Fruit fly (Drosophila melanogaster) whole organism, embryonic: Measurements from ENCODE around the gene CG13884.

Experiments
- Atf6 ChIP-seq: fragments of 200-800 bp; sonication (Bioruptor generic); IDR thresholded peaks from 2 replicates; pipeline ENCODE4 v1.3.6; 2022; ENCODE audit warnings: missing biosample characterization, missing genetic modification characterization
- CG10366 ChIP-seq: fragments of 200-800 bp; sonication (Bioruptor generic); IDR thresholded peaks from 2 replicates; pipeline ENCODE4 v1.3.6; 2022; ENCODE audit warnings: missing biosample characterization, missing genetic modification characterization
- CG10462 ChIP-seq: fragments of 200-800 bp; sonication (Bioruptor generic); optimal IDR thresholded peaks from 2 replicates; lab custom pipeline; 2016; ENCODE audit warnings: missing biosample characterization, missing genetic modification characterization
- CG10959 ChIP-seq: fragments of 200-800 bp; sonication (Bioruptor generic); IDR thresholded peaks from 2 replicates; pipeline ENCODE4 v1.3.6; 2022; ENCODE audit warnings: missing biosample characterization, missing genetic modification characterization
- CG11456 ChIP-seq: fragments of 200-800 bp; sonication (Bioruptor generic); IDR thresholded peaks from 3 replicates; pipeline ENCODE4 v1.3.6; 2022; ENCODE audit warnings: missing biosample characterization, missing genetic modification characterization
- CG12104 ChIP-seq: fragments of 200-800 bp; sonication (Bioruptor generic); optimal IDR thresholded peaks from 3 replicates; lab custom pipeline; 2016; ENCODE audit warnings: missing biosample characterization, missing genetic modification characterization
- CG12299 ChIP-seq: fragments of 200-800 bp; sonication (Bioruptor generic); optimal IDR thresholded peaks from 2 replicates; lab custom pipeline; 2018; ENCODE audit warnings: missing biosample characterization, mild to moderate bottlenecking, missing genetic modification characterization
- CG1233 ChIP-seq: fragments of 200-800 bp; sonication (Bioruptor generic); optimal IDR thresholded peaks from 4 replicates; lab custom pipeline; 2018; ENCODE audit warnings: missing biosample characterization, mild to moderate bottlenecking, missing genetic modification characterization
- CG13296 ChIP-seq: fragments of 200-800 bp; sonication (Bioruptor generic); optimal IDR thresholded peaks from 3 replicates; lab custom pipeline; 2018; ENCODE audit warnings: missing biosample characterization, mild to moderate bottlenecking, missing genetic modification characterization
- CG16779 ChIP-seq: fragments of 200-800 bp; sonication (Bioruptor generic); IDR thresholded peaks from 2 replicates; pipeline ENCODE4 v1.3.6; 2022; ENCODE audit warnings: missing biosample characterization, missing genetic modification characterization
- CG16863 ChIP-seq: fragments of 200-800 bp; sonication (Bioruptor generic); optimal IDR thresholded peaks from 3 replicates; lab custom pipeline; 2016; ENCODE audit warnings: missing biosample characterization, missing genetic modification characterization
- CG17385 ChIP-seq: fragments of 200-800 bp; sonication (Bioruptor generic); optimal IDR thresholded peaks from 3 replicates; lab custom pipeline; 2018; ENCODE audit warnings: missing biosample characterization, mild to moderate bottlenecking, missing genetic modification characterization
- CG17802 ChIP-seq: fragments of 200-800 bp; sonication (Bioruptor generic); optimal IDR thresholded peaks from 2 replicates; lab custom pipeline; 2018; ENCODE audit warnings: missing biosample characterization, mild to moderate bottlenecking, missing genetic modification characterization, moderate library complexity
- CG17912 ChIP-seq: fragments of 200-800 bp; sonication (Bioruptor generic); optimal IDR thresholded peaks from 2 replicates; lab custom pipeline; 2018; ENCODE audit warnings: missing biosample characterization, mild to moderate bottlenecking, missing genetic modification characterization
- CG32532 ChIP-seq: fragments of 200-800 bp; sonication (Bioruptor generic); IDR thresholded peaks from 2 replicates; pipeline ENCODE4 v1.3.6; 2022; ENCODE audit warnings: missing biosample characterization, missing genetic modification characterization
- CG3407 ChIP-seq: fragments of 200-800 bp; sonication (Bioruptor generic); optimal IDR thresholded peaks from 2 replicates; lab custom pipeline; 2018; ENCODE audit warnings: missing biosample characterization, mild to moderate bottlenecking, missing genetic modification characterization
- CG34422 ChIP-seq: fragments of 200-800 bp; sonication (Bioruptor generic); IDR thresholded peaks from 3 replicates; pipeline ENCODE4 v1.3.6; 2022; ENCODE audit warnings: missing biosample characterization, missing genetic modification characterization
- CG4360 ChIP-seq: fragments of 200-800 bp; sonication (Bioruptor generic); IDR thresholded peaks from 2 replicates; pipeline ENCODE4 v1.3.6; 2022; ENCODE audit warnings: missing biosample characterization, missing genetic modification characterization
- CG6813 ChIP-seq: fragments of 200-800 bp; sonication (Bioruptor generic); optimal IDR thresholded peaks from 2 replicates; lab custom pipeline; 2017; ENCODE audit warnings: missing biosample characterization, missing genetic modification characterization, mild to moderate bottlenecking, moderate library complexity, missing genetic modification reagents
- CG8290 ChIP-seq, 3 experiments: fragments of 200-800 bp; sonication (Bioruptor generic); optimal IDR thresholded peaks; 2 replicates each; lab custom pipeline; 2016 to 2019; ENCODE audit warnings: missing biosample characterization in 3 of 3, missing genetic modification characterization in 3 of 3, mild to moderate bottlenecking in 2 of 3, moderate library complexity in 1 of 3
- CHES-1-like ChIP-seq: fragments of 200-800 bp; sonication (Bioruptor generic); optimal IDR thresholded peaks from 2 replicates; lab custom pipeline; 2016; ENCODE audit warnings: missing biosample characterization, missing genetic modification characterization
- Dfd ChIP-seq, 2 experiments: fragments of >200 bp; optimal IDR thresholded peaks; 2 replicates each; lab custom pipeline; 2017; ENCODE audit warnings: missing biosample characterization in 2 of 2, missing genetic modification characterization in 2 of 2
- Dip2 ChIP-seq: fragments of 200-800 bp; sonication (Bioruptor generic); IDR thresholded peaks from 2 replicates; pipeline ENCODE4 v1.3.6; 2022; ENCODE audit warnings: missing biosample characterization, missing genetic modification characterization
- Doc3 ChIP-seq: fragments of 200-800 bp; sonication (Bioruptor generic); IDR thresholded peaks from 3 replicates; pipeline ENCODE4 v1.3.6; 2022; ENCODE audit warnings: missing biosample characterization, missing genetic modification characterization; ENCODE audit not compliant: partially characterized antibody
- Dp ChIP-seq: fragments of 200-800 bp; sonication (Bioruptor generic); optimal IDR thresholded peaks from 2 replicates; lab custom pipeline; 2018; ENCODE audit warnings: missing biosample characterization, mild to moderate bottlenecking, missing genetic modification characterization, moderate library complexity
- E2f2 ChIP-seq: fragments of 200-800 bp; sonication (Bioruptor generic); IDR thresholded peaks from 2 replicates; pipeline ENCODE4 v1.3.6; 2022; ENCODE audit warnings: missing biosample characterization, missing genetic modification characterization
- Ets65A ChIP-seq: fragments of 200-800 bp; sonication (Bioruptor generic); peaks from one replicate; lab custom pipeline; 2016; ENCODE audit warnings: missing biosample characterization, missing genetic modification characterization
- HLHmδ ChIP-seq: fragments of 200-800 bp; sonication (Bioruptor generic); optimal IDR thresholded peaks from 2 replicates; lab custom pipeline; 2018; ENCODE audit warnings: missing biosample characterization, mild to moderate bottlenecking, missing genetic modification characterization, moderate library complexity
- Jarid2 ChIP-seq: fragments of 200-800 bp; sonication (Bioruptor generic); optimal IDR thresholded peaks from 3 replicates; lab custom pipeline; 2017; ENCODE audit warnings: mild to moderate bottlenecking, missing biosample characterization, missing genetic modification reagents, missing genetic modification characterization
- Lhr ChIP-seq: fragments of 200-800 bp; sonication (Bioruptor generic); optimal IDR thresholded peaks from 3 replicates; lab custom pipeline; 2017; ENCODE audit warnings: mild to moderate bottlenecking, missing biosample characterization, missing genetic modification reagents, missing genetic modification characterization
- Myb ChIP-seq: fragments of 200-800 bp; sonication (Bioruptor generic); optimal IDR thresholded peaks from 2 replicates; lab custom pipeline; 2016; ENCODE audit warnings: missing biosample characterization, missing genetic modification characterization
- Oli ChIP-seq: fragments of 200-800 bp; sonication (Bioruptor generic); optimal IDR thresholded peaks from 2 replicates; lab custom pipeline; 2018; ENCODE audit warnings: missing biosample characterization, mild to moderate bottlenecking, missing genetic modification characterization, moderate library complexity
- Opbp ChIP-seq: fragments of 200-800 bp; sonication (Bioruptor generic); IDR thresholded peaks from 3 replicates; pipeline ENCODE4 v1.3.6; 2022; ENCODE audit warnings: missing biosample characterization, missing genetic modification characterization; ENCODE audit not compliant: partially characterized antibody
- Optix ChIP-seq: fragments of 200-800 bp; sonication (Bioruptor generic); IDR thresholded peaks from 3 replicates; pipeline ENCODE4 v1.3.6; 2022; ENCODE audit warnings: missing biosample characterization, missing genetic modification characterization
- Taf1 ChIP-seq: fragments of 200-800 bp; sonication (Bioruptor generic); IDR thresholded peaks from 2 replicates; pipeline ENCODE4 v1.3.6; 2022; ENCODE audit warnings: missing biosample characterization, missing genetic modification characterization
- Tbp ChIP-seq: fragments of >200 bp; optimal IDR thresholded peaks from 2 replicates; lab custom pipeline; 2018; ENCODE audit warnings: missing biosample characterization, missing genetic modification characterization
- Xrp1 ChIP-seq: fragments of 200-800 bp; sonication (Bioruptor generic); IDR thresholded peaks from 2 replicates; pipeline ENCODE4 v1.3.6; 2022; ENCODE audit warnings: missing biosample characterization, missing genetic modification characterization
- al ChIP-seq: fragments of 200-800 bp; sonication (Bioruptor generic); IDR thresholded peaks from 2 replicates; pipeline ENCODE4 v1.3.6; 2022; ENCODE audit warnings: missing biosample characterization, missing genetic modification characterization
- ase ChIP-seq: fragments of 200-800 bp; sonication (Bioruptor generic); IDR thresholded peaks from 3 replicates; pipeline ENCODE4 v1.3.6; 2022; ENCODE audit warnings: missing biosample characterization, missing genetic modification characterization
- cad ChIP-seq: fragments of >200 bp; optimal IDR thresholded peaks from 2 replicates; lab custom pipeline; 2017; ENCODE audit warnings: missing biosample characterization, missing genetic modification characterization
- emc ChIP-seq: fragments of 200-800 bp; sonication (Bioruptor generic); optimal IDR thresholded peaks from 2 replicates; lab custom pipeline; 2016; ENCODE audit warnings: missing biosample characterization, missing genetic modification characterization
- fd96Cb ChIP-seq: fragments of 200-800 bp; sonication (Bioruptor generic); optimal IDR thresholded peaks from 2 replicates; lab custom pipeline; 2018; ENCODE audit warnings: missing biosample characterization, mild to moderate bottlenecking, missing genetic modification characterization, moderate library complexity
- grn ChIP-seq: fragments of 200-800 bp; sonication (Bioruptor generic); optimal IDR thresholded peaks from 3 replicates; lab custom pipeline; 2017; ENCODE audit warnings: missing biosample characterization, missing genetic modification characterization
- gt ChIP-seq: fragments of 200-800 bp; sonication (Bioruptor generic); IDR thresholded peaks from 2 replicates; pipeline ENCODE4 v1.3.6; 2022; ENCODE audit warnings: missing biosample characterization, missing genetic modification characterization
- h ChIP-seq: fragments of >200 bp; optimal IDR thresholded peaks from 2 replicates; lab custom pipeline; 2017
- hbn ChIP-seq: fragments of 200-800 bp; sonication (Bioruptor generic); IDR thresholded peaks from 2 replicates; pipeline ENCODE4 v1.3.6; 2022; ENCODE audit warnings: missing biosample characterization, missing genetic modification characterization; ENCODE audit not compliant: partially characterized antibody
- jumu ChIP-seq: fragments of 200-800 bp; sonication (Bioruptor generic); optimal IDR thresholded peaks from 3 replicates; lab custom pipeline; 2016; ENCODE audit warnings: missing biosample characterization, missing genetic modification characterization
- ken ChIP-seq: fragments of 200-800 bp; sonication (Bioruptor generic); IDR thresholded peaks from 3 replicates; pipeline ENCODE4 v1.3.6; 2022; ENCODE audit warnings: missing biosample characterization, missing genetic modification characterization
- odd ChIP-seq: fragments of 200-800 bp; sonication (Bioruptor generic); optimal IDR thresholded peaks from 2 replicates; lab custom pipeline; 2017; ENCODE audit warnings: missing biosample characterization, mild to moderate bottlenecking, missing genetic modification characterization
- sna ChIP-seq: fragments of 200-800 bp; sonication (Bioruptor generic); IDR thresholded peaks from 2 replicates; pipeline ENCODE4 v1.3.6; 2022; ENCODE audit warnings: missing biosample characterization, missing genetic modification characterization; ENCODE audit not compliant: partially characterized antibody
- vvl ChIP-seq: fragments of 200-800 bp; sonication (Bioruptor generic); IDR thresholded peaks from 2 replicates; pipeline ENCODE4 v1.3.6; 2022; ENCODE audit warnings: missing biosample characterization, missing genetic modification characterization
- wdn ChIP-seq: fragments of 200-800 bp; sonication (Bioruptor generic); IDR thresholded peaks from 2 replicates; pipeline ENCODE4 v1.3.6; 2022; ENCODE audit warnings: missing biosample characterization, missing genetic modification characterization
- zfh2 ChIP-seq: fragments of 200-800 bp; sonication (Bioruptor generic); optimal IDR thresholded peaks from 2 replicates; lab custom pipeline; 2016; ENCODE audit warnings: missing biosample characterization, missing genetic modification characterization

Gene CG13884

DNA sequence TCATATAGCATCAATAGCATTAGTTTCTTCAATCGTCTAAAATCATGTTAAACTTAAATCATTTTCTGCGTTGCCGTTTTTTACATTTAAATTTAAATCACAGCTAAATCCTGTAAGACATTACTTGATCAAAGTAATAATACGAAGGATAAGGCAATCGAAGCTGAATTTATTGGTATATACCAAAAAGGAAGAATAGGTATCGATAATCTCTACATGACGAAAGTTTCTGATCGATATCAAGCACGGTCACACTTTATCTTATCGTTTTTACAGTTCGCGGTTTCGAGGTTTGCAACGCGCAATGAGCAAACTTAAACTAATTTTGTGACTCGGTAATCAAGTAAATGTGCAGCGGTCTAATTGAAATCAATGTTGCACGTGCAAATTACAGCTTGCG lies 38.4 kb downstream of the CG13884 start, which contains the start of the genes Atac3 and Ptpmeg (continued):
- TF ChIP-seq CG11456 (GFP tag; lab: Robert Waterston, UW) (no peak), h (lab: Kevin White, UChicago) (no peak), CG13296 (GFP tag; lab: Kevin White, UChicago) (no peak), CG10462 (GFP tag; lab: Kevin White, UChicago) (no peak), jumu (no peak), Dp (GFP tag; lab: Kevin White, UChicago) (peak; percentile 74), odd (GFP tag; lab: Kevin White, UChicago) (no peak), CG32532 (no peak), CG12104 (GFP tag; lab: Kevin White, UChicago) (no peak), fd96Cb (no peak), CG17912 (no peak), grn (GFP tag; lab: Kevin White, UChicago) (peak; percentile 33), Dip2 (GFP tag; lab: Robert Waterston, UW) (no peak), HLHmδ (GFP tag; lab: Kevin White, UChicago) (no peak), CG4360 (GFP tag; lab: Robert Waterston, UW) (no peak), Optix (GFP tag; lab: Robert Waterston, UW) (no peak), Lhr (peak; percentile 58), zfh2 (GFP tag; lab: Kevin White, UChicago) (no peak), CG34422 (GFP tag; lab: Robert Waterston, UW) (no peak), Xrp1 (no peak), cad (GFP tag; lab: Kevin White, UChicago) (no peak), Dfd (GFP tag; optimal IDR thresholded peaks at IDR 0.05; lab: Kevin White, UChicago) (no peak), CG8290 (GFP tag; optimal IDR thresholded peaks at IDR 0.05; lab: Kevin White, UChicago) (peak; percentile 48), CG8290 (tag; optimal IDR thresholded peaks at IDR 0.05; lab: Kevin White, UChicago) (peak in 1 of 2 experiments; percentile 36), Ets65A (GFP tag; lab: Kevin White, UChicago) (no peak), E2f2 (GFP tag; lab: Robert Waterston, UW) (peak; percentile 74), CG6813 (GFP tag; lab: Kevin White, UChicago) (no peak), Atf6 (GFP tag; lab: Robert Waterston, UW) (no peak), ase (no peak), CHES-1-like (GFP tag; lab: Kevin White, UChicago) (no peak), ken (GFP tag; lab: Robert Waterston, UW) (no peak), sna (GFP tag; lab: Robert Waterston, UW) (peak; percentile 46; the same call in 1 of the 2 replicates), al (GFP tag; lab: Robert Waterston, UW) (no peak), emc (GFP tag; lab: Kevin White, UChicago) (no peak), gt (no peak), Taf1 (no peak), CG10959 (GFP tag; lab: Robert Waterston, UW) (no peak), Tbp (no peak), CG10366 (GFP tag; lab: Robert Waterston, UW) (no peak), CG3407 (GFP tag; lab: Kevin White, UChicago) (no peak), CG16863 (GFP tag; lab: Kevin White, UChicago) (no peak), CG12299 (tag; lab: Kevin White, UChicago) (no peak), Jarid2 (GFP tag; lab: Kevin White, UChicago) (no peak), CG16779 (GFP tag; lab: Robert Waterston, UW) (no peak), hbn (GFP tag; lab: Robert Waterston, UW) (peak; percentile 51), wdn (GFP tag; lab: Robert Waterston, UW) (no peak), CG1233 (GFP tag; lab: Kevin White, UChicago) (no peak), Oli (tag; lab: Kevin White, UChicago) (no peak), Opbp (GFP tag; lab: Robert Waterston, UW) (peak; percentile 19; the same call in 1 of the 3 replicates), Doc3 (GFP tag; lab: Robert Waterston, UW) (peak; percentile 62), vvl (GFP tag; lab: Robert Waterston, UW) (no peak), CG17802 (tag; lab: Kevin White, UChicago) (no peak), Myb (GFP tag; lab: Kevin White, UChicago) (peak; percentile 50), CG17385 (GFP tag; lab: Kevin White, UChicago) (no peak)
